Fruit fly (Drosophila melanogaster) whole organism, embryonic: ENCODE results near the gene Ent3.

ENCODE experiments used
- Blimp-1 ChIP-seq: fragments of 200-800 bp; sonication (Bioruptor generic); optimal IDR thresholded peaks from 3 replicates; lab custom pipeline; 2018; ENCODE audit warnings: missing biosample characterization, missing genetic modification characterization, mild to moderate bottlenecking, moderate library complexity, missing genetic modification reagents
- CG10321 ChIP-seq: fragments of 200-800 bp; sonication (Bioruptor generic); IDR thresholded peaks from 2 replicates; pipeline ENCODE4 v1.3.6; 2022; ENCODE audit warnings: missing biosample characterization, missing genetic modification characterization
- CG10979 ChIP-seq: fragments of 200-800 bp; sonication (Bioruptor generic); optimal IDR thresholded peaks from 2 replicates; lab custom pipeline; 2018; ENCODE audit warnings: missing biosample characterization, mild to moderate bottlenecking, missing genetic modification characterization, moderate library complexity
- CG11398 ChIP-seq: fragments of 200-800 bp; sonication (Bioruptor generic); optimal IDR thresholded peaks from 2 replicates; lab custom pipeline; 2016; ENCODE audit warnings: missing biosample characterization, missing genetic modification characterization
- CG1233 ChIP-seq: fragments of 200-800 bp; sonication (Bioruptor generic); optimal IDR thresholded peaks from 4 replicates; lab custom pipeline; 2018; ENCODE audit warnings: missing biosample characterization, mild to moderate bottlenecking, missing genetic modification characterization
- CG13775 ChIP-seq: fragments of 200-800 bp; sonication (Bioruptor generic); optimal IDR thresholded peaks from 3 replicates; lab custom pipeline; 2017; ENCODE audit warnings: missing biosample characterization, mild to moderate bottlenecking, missing genetic modification characterization
- CG14860 ChIP-seq: fragments of 200-800 bp; sonication (Bioruptor generic); IDR thresholded peaks from 3 replicates; pipeline ENCODE4 v1.3.6; 2022; ENCODE audit warnings: missing biosample characterization, missing genetic modification characterization; ENCODE audit not compliant: partially characterized antibody
- CG15011 ChIP-seq: fragments of 200-800 bp; sonication (Bioruptor generic); optimal IDR thresholded peaks from 3 replicates; lab custom pipeline; 2018; ENCODE audit warnings: missing biosample characterization, mild to moderate bottlenecking, missing genetic modification characterization
- CG15073 ChIP-seq: fragments of 200-800 bp; sonication (Bioruptor generic); optimal IDR thresholded peaks from 2 replicates; lab custom pipeline; 2016; ENCODE audit warnings: missing biosample characterization, missing genetic modification characterization
- CG17568 ChIP-seq: fragments of 200-800 bp; sonication (Bioruptor generic); optimal IDR thresholded peaks from 2 replicates; lab custom pipeline; 2018; ENCODE audit warnings: missing biosample characterization, mild to moderate bottlenecking, missing genetic modification characterization, moderate library complexity
- CG1792 ChIP-seq: fragments of 200-800 bp; sonication (Bioruptor generic); optimal IDR thresholded peaks from 2 replicates; lab custom pipeline; 2016; ENCODE audit warnings: missing biosample characterization, missing genetic modification characterization
- CG3281 ChIP-seq: fragments of 200-800 bp; sonication (Bioruptor generic); optimal IDR thresholded peaks from 3 replicates; lab custom pipeline; 2017; ENCODE audit warnings: missing biosample characterization, mild to moderate bottlenecking, missing genetic modification characterization
- CG4617 ChIP-seq: fragments of 200-800 bp; sonication (Bioruptor generic); optimal IDR thresholded peaks from 3 replicates; lab custom pipeline; 2016; ENCODE audit warnings: missing biosample characterization, missing genetic modification characterization, borderline replicate concordance
- CG7357 ChIP-seq: fragments of 200-800 bp; sonication (Bioruptor generic); IDR thresholded peaks from 3 replicates; pipeline ENCODE4 v1.3.6; 2022; ENCODE audit warnings: missing biosample characterization, missing genetic modification characterization
- CG7745 ChIP-seq: fragments of 200-800 bp; sonication (Bioruptor generic); optimal IDR thresholded peaks from 2 replicates; lab custom pipeline; 2018; ENCODE audit warnings: missing biosample characterization, mild to moderate bottlenecking, missing genetic modification characterization, moderate library complexity
- CG7786 ChIP-seq: fragments of 200-800 bp; sonication (Bioruptor generic); optimal IDR thresholded peaks from 2 replicates; lab custom pipeline; 2016; ENCODE audit warnings: missing biosample characterization, missing genetic modification characterization
- CG8089 ChIP-seq: fragments of 200-800 bp; sonication (Bioruptor generic); optimal IDR thresholded peaks from 3 replicates; lab custom pipeline; 2016; ENCODE audit warnings: missing biosample characterization, missing genetic modification characterization
- CG8290 ChIP-seq, 3 experiments: fragments of 200-800 bp; sonication (Bioruptor generic); optimal IDR thresholded peaks; 2 replicates each; lab custom pipeline; 2016 to 2019; ENCODE audit warnings: missing biosample characterization in 3 of 3, missing genetic modification characterization in 3 of 3, mild to moderate bottlenecking in 2 of 3, moderate library complexity in 1 of 3
- Chrac-16 ChIP-seq: fragments of 200-800 bp; sonication (Bioruptor generic); optimal IDR thresholded peaks from 3 replicates; lab custom pipeline; 2016; ENCODE audit warnings: missing biosample characterization, missing genetic modification characterization
- E2f2 ChIP-seq: fragments of 200-800 bp; sonication (Bioruptor generic); IDR thresholded peaks from 2 replicates; pipeline ENCODE4 v1.3.6; 2022; ENCODE audit warnings: missing biosample characterization, missing genetic modification characterization
- HLH54F ChIP-seq: fragments of 200-800 bp; sonication (Bioruptor generic); optimal IDR thresholded peaks from 3 replicates; lab custom pipeline; 2016; ENCODE audit warnings: missing biosample characterization, missing genetic modification characterization
- Hand ChIP-seq: fragments of 200-800 bp; sonication (Bioruptor generic); optimal IDR thresholded peaks from 2 replicates; lab custom pipeline; 2017; ENCODE audit warnings: mild to moderate bottlenecking, missing biosample characterization, missing genetic modification reagents, missing genetic modification characterization
- Nf-YA ChIP-seq: fragments of 200-800 bp; sonication (Bioruptor generic); IDR thresholded peaks from 2 replicates; pipeline ENCODE4 v1.3.6; 2022; ENCODE audit warnings: missing biosample characterization, missing genetic modification characterization
- Nf-YB ChIP-seq: fragments of 200-800 bp; sonication (Bioruptor generic); optimal IDR thresholded peaks from 3 replicates; lab custom pipeline; 2019; ENCODE audit warnings: missing biosample characterization, mild to moderate bottlenecking, missing genetic modification characterization, moderate library complexity
- Pdp1 ChIP-seq, 2 experiments: fragments of 200-800 bp; sonication (Bioruptor generic); optimal IDR thresholded peaks; 3 replicates each; lab custom pipeline; 2016; ENCODE audit warnings: missing biosample characterization in 2 of 2, missing genetic modification characterization in 2 of 2, mild to moderate bottlenecking in 1 of 2, moderate library complexity in 1 of 2
- Poxn ChIP-seq: fragments of 200-800 bp; sonication (Bioruptor generic); IDR thresholded peaks from 2 replicates; pipeline ENCODE4 v1.3.6; 2022; ENCODE audit warnings: missing biosample characterization, missing genetic modification characterization
- ash1 ChIP-seq: fragments of 200-800 bp; sonication (Bioruptor generic); optimal IDR thresholded peaks from 2 replicates; lab custom pipeline; 2018; ENCODE audit warnings: missing biosample characterization, mild to moderate bottlenecking, missing genetic modification characterization
- bbx ChIP-seq: fragments of 200-800 bp; sonication (Bioruptor generic); IDR thresholded peaks from 2 replicates; pipeline ENCODE4 v1.3.6; 2022; ENCODE audit warnings: missing biosample characterization, missing genetic modification characterization; ENCODE audit not compliant: partially characterized antibody
- bigmax ChIP-seq: fragments of 200-800 bp; sonication (Bioruptor generic); optimal IDR thresholded peaks from 2 replicates; lab custom pipeline; 2018; ENCODE audit warnings: missing biosample characterization, mild to moderate bottlenecking, missing genetic modification characterization
- cad ChIP-seq: fragments of >200 bp; optimal IDR thresholded peaks from 2 replicates; lab custom pipeline; 2017; ENCODE audit warnings: missing biosample characterization, missing genetic modification characterization
- caup ChIP-seq: fragments of 200-800 bp; sonication (Bioruptor generic); optimal IDR thresholded peaks from 3 replicates; lab custom pipeline; 2017; ENCODE audit warnings: missing biosample characterization, mild to moderate bottlenecking, missing genetic modification characterization, moderate library complexity; ENCODE audit not compliant: severe bottlenecking
- chm ChIP-seq: fragments of 200-800 bp; sonication (Bioruptor generic); IDR thresholded peaks from 2 replicates; pipeline ENCODE4 v1.3.6; 2022; ENCODE audit warnings: missing biosample characterization, missing genetic modification characterization
- ci ChIP-seq: fragments of 200-800 bp; sonication (Bioruptor generic); IDR thresholded peaks from 3 replicates; pipeline ENCODE4 v1.3.6; 2022; ENCODE audit warnings: missing biosample characterization, missing genetic modification characterization
- crc ChIP-seq: fragments of 200-800 bp; sonication (Bioruptor generic); optimal IDR thresholded peaks from 2 replicates; lab custom pipeline; 2016; ENCODE audit warnings: missing biosample characterization, missing genetic modification characterization
- cwo ChIP-seq: fragments of 200-800 bp; sonication (Bioruptor generic); optimal IDR thresholded peaks from 3 replicates; lab custom pipeline; 2017; ENCODE audit warnings: missing biosample characterization, missing genetic modification characterization, mild to moderate bottlenecking, moderate library complexity, missing genetic modification reagents
- dati ChIP-seq: fragments of 200-800 bp; sonication (Bioruptor generic); IDR thresholded peaks from 2 replicates; pipeline ENCODE4 v1.3.6; 2022; ENCODE audit warnings: missing biosample characterization, missing genetic modification characterization
- dimm ChIP-seq: fragments of 200-800 bp; sonication (Bioruptor generic); IDR thresholded peaks from 2 replicates; pipeline ENCODE4 v1.3.6; 2022; ENCODE audit warnings: missing biosample characterization, missing genetic modification characterization
- fd102C ChIP-seq: fragments of 200-800 bp; sonication (Bioruptor generic); optimal IDR thresholded peaks from 2 replicates; lab custom pipeline; 2018; ENCODE audit warnings: missing biosample characterization, mild to moderate bottlenecking, missing genetic modification characterization, moderate library complexity
- gcm ChIP-seq: fragments of 200-800 bp; sonication (Bioruptor generic); optimal IDR thresholded peaks from 2 replicates; lab custom pipeline; 2019; ENCODE audit warnings: missing biosample characterization, mild to moderate bottlenecking, missing genetic modification characterization, moderate library complexity
- gsb ChIP-seq: fragments of 200-800 bp; sonication (Bioruptor generic); IDR thresholded peaks from 2 replicates; pipeline ENCODE4 v1.3.6; 2022; ENCODE audit warnings: missing biosample characterization, missing genetic modification characterization
- gsb-n ChIP-seq: fragments of 200-800 bp; sonication (Bioruptor generic); optimal IDR thresholded peaks from 3 replicates; lab custom pipeline; 2018; ENCODE audit warnings: missing biosample characterization, mild to moderate bottlenecking, missing genetic modification characterization
- hth ChIP-seq: fragments of >200 bp; optimal IDR thresholded peaks from 2 replicates; lab custom pipeline; 2017; ENCODE audit warnings: inconsistent platforms
- maf-S ChIP-seq: fragments of 200-800 bp; sonication (Bioruptor generic); optimal IDR thresholded peaks from 2 replicates; lab custom pipeline; 2016; ENCODE audit warnings: missing biosample characterization, missing genetic modification characterization
- nau ChIP-seq: fragments of 200-800 bp; sonication (Bioruptor generic); optimal IDR thresholded peaks from 3 replicates; lab custom pipeline; 2017; ENCODE audit warnings: missing biosample characterization, mild to moderate bottlenecking, missing genetic modification characterization, missing genetic modification reagents
- run ChIP-seq: fragments of 200-800 bp; sonication (Bioruptor generic); optimal IDR thresholded peaks from 3 replicates; lab custom pipeline; 2018; ENCODE audit warnings: missing biosample characterization, mild to moderate bottlenecking, missing genetic modification characterization
- scrt ChIP-seq: fragments of 200-800 bp; sonication (Bioruptor generic); optimal IDR thresholded peaks from 2 replicates; lab custom pipeline; 2018; ENCODE audit warnings: missing biosample characterization, mild to moderate bottlenecking, missing genetic modification characterization, moderate library complexity
- sna ChIP-seq: fragments of 200-800 bp; sonication (Bioruptor generic); IDR thresholded peaks from 2 replicates; pipeline ENCODE4 v1.3.6; 2022; ENCODE audit warnings: missing biosample characterization, missing genetic modification characterization; ENCODE audit not compliant: partially characterized antibody
- sqz ChIP-seq: fragments of 200-800 bp; sonication (Bioruptor generic); optimal IDR thresholded peaks from 3 replicates; lab custom pipeline; 2018; ENCODE audit warnings: missing biosample characterization, mild to moderate bottlenecking, missing genetic modification characterization
- tgo ChIP-seq: fragments of 200-800 bp; sonication (Bioruptor generic); IDR thresholded peaks from 3 replicates; pipeline ENCODE4 v1.3.6; 2022; ENCODE audit warnings: missing biosample characterization, missing genetic modification characterization
- toy ChIP-seq: fragments of 200-800 bp; sonication (Bioruptor generic); IDR thresholded peaks from 2 replicates; pipeline ENCODE4 v1.3.6; 2022; ENCODE audit warnings: missing biosample characterization, missing genetic modification characterization

Gene Ent3

DNA sequence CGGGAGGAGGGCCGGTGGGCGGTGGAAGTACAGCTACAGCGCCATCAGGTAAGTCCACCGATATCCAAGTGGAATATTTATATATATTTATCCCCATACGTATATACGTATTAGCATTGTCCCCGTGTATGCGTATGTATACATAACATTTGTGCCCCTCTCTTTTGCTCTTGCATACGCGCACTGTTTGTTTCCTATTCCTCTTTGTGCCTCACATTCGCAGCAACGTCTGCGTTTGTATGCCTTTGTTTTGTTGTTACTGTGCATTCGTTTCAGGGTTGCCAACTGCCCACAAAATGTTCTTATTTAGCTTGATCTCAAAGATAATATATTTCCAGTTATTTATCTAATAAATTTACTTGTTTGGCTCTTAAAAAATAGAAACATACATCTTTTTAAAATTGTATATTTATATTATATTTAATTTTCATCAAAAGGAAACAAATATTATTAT is 47.1 kb upstream of the Ent3 start (continued):
- TF ChIP-seq sna (GFP tag; lab: Robert Waterston, UW), result no peak
- no peak for TF ChIP-seq cad
- peak; percentile 61 for TF ChIP-seq CG10979 (tag; lab: Kevin White, UChicago)
- TF ChIP-seq CG4617 (GFP tag; lab: Kevin White, UChicago), result no peak
- peak; percentile 36 for TF ChIP-seq cwo (GFP tag; lab: Kevin White, UChicago)
- no peak for TF ChIP-seq dati (GFP tag; lab: Robert Waterston, UW)
- TF ChIP-seq fd102C (GFP tag; lab: Kevin White, UChicago), result no peak
- TF ChIP-seq gsb-n (tag; lab: Kevin White, UChicago), result peak; percentile 50
- TF ChIP-seq CG1233 (GFP tag; lab: Kevin White, UChicago), result peak; percentile 41
- no peak for TF ChIP-seq dimm
- peak; percentile 59 for TF ChIP-seq CG3281
- peak; percentile 79; the same call in 1 of the 2 replicates for TF ChIP-seq chm (GFP tag; lab: Robert Waterston, UW)
- TF ChIP-seq sqz (GFP tag; lab: Kevin White, UChicago), result no peak
- TF ChIP-seq Chrac-16, result peak; percentile 22
- TF ChIP-seq nau (GFP tag; lab: Kevin White, UChicago), result no peak
- peak in 1 of 2 experiments; percentile 58 for TF ChIP-seq Pdp1 (GFP tag; optimal IDR thresholded peaks at IDR 0.05; lab: Kevin White, UChicago)
- no peak for TF ChIP-seq bbx (GFP tag; lab: Robert Waterston, UW)
- no peak for TF ChIP-seq CG15011 (GFP tag; lab: Kevin White, UChicago)
- TF ChIP-seq CG11398 (GFP tag; lab: Kevin White, UChicago), result no peak
- TF ChIP-seq CG15073, result no peak
- no peak for TF ChIP-seq CG10321
- peak; percentile 69; the same call in 2 of the 3 replicates for TF ChIP-seq ci (GFP tag; lab: Robert Waterston, UW)
- TF ChIP-seq CG1792 (GFP tag; lab: Kevin White, UChicago), result no peak
- peak; percentile 73 for TF ChIP-seq Blimp-1 (GFP tag; lab: Kevin White, UChicago)
- TF ChIP-seq Nf-YB, result peak; percentile 20
- TF ChIP-seq Hand (GFP tag; lab: Kevin White, UChicago), result peak; percentile 50
- no peak for TF ChIP-seq Poxn (GFP tag; lab: Robert Waterston, UW)
- TF ChIP-seq CG8089 (GFP tag; lab: Kevin White, UChicago), result no peak
- TF ChIP-seq hth (lab: Kevin White, UChicago), result no peak
- TF ChIP-seq toy (GFP tag; lab: Robert Waterston, UW), result no peak
- TF ChIP-seq bigmax (GFP tag; lab: Kevin White, UChicago), result no peak
- no peak for TF ChIP-seq CG7357 (GFP tag; lab: Robert Waterston, UW)
- no peak for TF ChIP-seq CG14860 (GFP tag; lab: Robert Waterston, UW)
- 0 out of 3 replicates have a peak, but pooled peaks have one; percentile 41 for TF ChIP-seq tgo (GFP tag; lab: Robert Waterston, UW)
- peak; percentile 32 for TF ChIP-seq caup (GFP tag; lab: Kevin White, UChicago)
- TF ChIP-seq HLH54F (GFP tag; lab: Kevin White, UChicago), result no peak
- no peak for TF ChIP-seq CG7745 (tag; lab: Kevin White, UChicago)
- no peak for TF ChIP-seq ash1 (GFP tag; lab: Kevin White, UChicago)
- TF ChIP-seq CG8290 (GFP tag; optimal IDR thresholded peaks at IDR 0.05; lab: Kevin White, UChicago), result no peak
- TF ChIP-seq CG8290 (tag; optimal IDR thresholded peaks at IDR 0.05; lab: Kevin White, UChicago), result peak in 1 of 2 experiments; percentile 39
- no peak; the same call in 1 of the 2 replicates for TF ChIP-seq E2f2 (GFP tag; lab: Robert Waterston, UW)
- TF ChIP-seq crc (GFP tag; lab: Kevin White, UChicago), result no peak
- no peak for TF ChIP-seq Nf-YA (GFP tag; lab: Robert Waterston, UW)
- no peak for TF ChIP-seq CG13775 (GFP tag; lab: Kevin White, UChicago)
- TF ChIP-seq maf-S, result no peak
- TF ChIP-seq scrt, result no peak
- no peak for TF ChIP-seq CG17568 (GFP tag; lab: Kevin White, UChicago)
- TF ChIP-seq gsb, result no peak
- no peak for TF ChIP-seq CG7786 (GFP tag; lab: Kevin White, UChicago)
- TF ChIP-seq run, result peak; percentile 9
- peak; percentile 64 for TF ChIP-seq gcm
